Worm (Caenorhabditis elegans): ENCODE data around the gene F39C12.1.

The F39C12.1 gene

ce11 chrX:4821602-4822001, 31.4 kb downstream of the F39C12.1 start (continued):
- TF ChIP-seq unc-62 (GFP tag; optimal IDR thresholded peaks at IDR 0.05 in 1 of 2) (no peak), unc-62 (tag; optimal IDR thresholded peaks at IDR 0.05) (no peak), lin-1 (GFP tag; IDR thresholded peaks at IDR 0.05) (0 out of 2 replicates have a peak, but pooled peaks have one; percentile 27), nhr-77 (tag; optimal IDR thresholded peaks at IDR 0.05) (no peak), spr-3 (GFP tag; optimal IDR thresholded peaks at IDR 0.05) (no peak), dpl-1 (GFP tag; optimal IDR thresholded peaks at IDR 0.05) (no peak), lin-15B (tag; optimal IDR thresholded peaks at IDR 0.05) (no peak), rbr-2 (tag; optimal IDR thresholded peaks at IDR 0.05) (no peak), F44E2.7 (GFP tag; IDR thresholded peaks at IDR 0.05) (no peak), F49E8.2 (tag; optimal IDR thresholded peaks at IDR 0.05; ENCODE audit: borderline replicate concordance) (no peak), daf-19 (GFP tag; conservative IDR thresholded peaks at IDR 0.05) (no peak), php-3 (GFP tag; IDR thresholded peaks at IDR 0.05) (no peak)

ce11 chrX:4818872-4819271, 34.1 kb downstream of the F39C12.1 start:
- TF ChIP-seq hlh-11 (tag; optimal IDR thresholded peaks at IDR 0.05) (peak; percentile 67), dve-1 (tag; optimal IDR thresholded peaks at IDR 0.05; ENCODE audit: insufficient read depth) (peak; percentile 70), pqm-1 (tag; optimal IDR thresholded peaks at IDR 0.05) (peak; percentile 98), daf-12 (tag; optimal IDR thresholded peaks at IDR 0.05) (no peak), hlh-30 (tag; optimal IDR thresholded peaks at IDR 0.05; ENCODE audit: insufficient read depth) (peak; percentile 26), dmd-6 (GFP tag; IDR thresholded peaks at IDR 0.05) (peak; percentile 74), mes-2 (tag; optimal IDR thresholded peaks at IDR 0.05; ENCODE audit: poor library complexity, severe bottlenecking) (peak; percentile 45), nhr-77 (tag; optimal IDR thresholded peaks at IDR 0.05) (peak; percentile 31), ZK546.5 (tag; optimal IDR thresholded peaks at IDR 0.05) (no peak), daf-16 (GFP tag; optimal IDR thresholded peaks at IDR 0.05) (peak in 1 of 2 experiments; percentile 46), daf-16 (tag; optimal IDR thresholded peaks at IDR 0.05) (peak; percentile 98), nhr-28 (tag; optimal IDR thresholded peaks at IDR 0.05) (peak; percentile 67)

DNA sequence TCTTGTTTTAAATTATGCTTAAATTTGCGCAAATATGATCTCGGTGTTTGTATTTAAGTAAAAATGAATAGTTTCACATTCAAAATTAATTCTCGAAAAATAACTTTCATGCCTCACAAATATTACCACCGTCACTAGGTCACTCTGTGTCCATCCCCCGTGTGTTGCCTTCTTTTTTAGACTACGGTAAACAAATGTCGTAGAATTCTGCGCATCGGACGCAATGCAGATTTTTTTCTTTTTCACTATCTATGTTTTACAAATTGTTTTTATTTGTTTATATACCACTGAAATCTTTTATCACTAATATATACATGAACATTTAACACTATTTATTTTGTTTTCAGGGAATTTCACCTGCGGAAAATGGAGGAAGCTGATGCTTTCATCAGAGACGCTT, 34.7 kb downstream of the F39C12.1 start, which contains the start of gene R08E3.3:
Gene R08E3.3 (plus strand): TSS at position 342 of the 400 bp plus-strand sequence.
- peak; percentile 33 for TF ChIP-seq hlh-30 (tag; optimal IDR thresholded peaks at IDR 0.05; ENCODE audit: insufficient read depth)
- TF ChIP-seq hmg-1.1 (GFP tag; IDR thresholded peaks at IDR 0.05): 0 out of 2 replicates have a peak, but pooled peaks have one; percentile 30
- TF ChIP-seq lsy-2 (tag; optimal IDR thresholded peaks at IDR 0.05): peak; percentile 72 to 98
- peak; percentile 26 for TF ChIP-seq nhr-28 (tag; optimal IDR thresholded peaks at IDR 0.05)
- no peak for TF ChIP-seq ceh-20 (GFP tag; IDR thresholded peaks at IDR 0.05)
- peak; percentile 56 for TF ChIP-seq dve-1 (tag; optimal IDR thresholded peaks at IDR 0.05; ENCODE audit: insufficient read depth)
- no peak for TF ChIP-seq skn-1 (tag; optimal IDR thresholded peaks at IDR 0.05)
- no peak for TF ChIP-seq daf-16 (GFP tag; optimal IDR thresholded peaks at IDR 0.05)
- TF ChIP-seq daf-16 (tag; optimal IDR thresholded peaks at IDR 0.05): peak; percentile 85
- TF ChIP-seq madf-5 (GFP tag; IDR thresholded peaks at IDR 0.05): no peak
- TF ChIP-seq mes-2 (tag; optimal IDR thresholded peaks at IDR 0.05; ENCODE audit: poor library complexity, severe bottlenecking): peak; percentile 24
- TF ChIP-seq mep-1 (tag; optimal IDR thresholded peaks at IDR 0.05): peak; percentile 39

- TF ChIP-seq nhr-25 (tag; optimal IDR thresholded peaks at IDR 0.05; ENCODE audit: borderline replicate concordance, insufficient read depth) (peak; percentile 12), dve-1 (tag; optimal IDR thresholded peaks at IDR 0.05; ENCODE audit: insufficient read depth) (no peak), zfp-2 (tag; optimal IDR thresholded peaks at IDR 0.05) (no peak), mep-1 (tag; optimal IDR thresholded peaks at IDR 0.05) (peak; percentile 17), set-16 (GFP tag; IDR thresholded peaks at IDR 0.05) (peak; percentile 63; the same call in 1 of the 2 replicates), sdz-12 (GFP tag; optimal IDR thresholded peaks at IDR 0.05) (no peak), unc-39 (tag; optimal IDR thresholded peaks at IDR 0.05) (no peak)
Measured at ce11 chrX:4813115-4813732, 39.8 kb downstream of the F39C12.1 start.

Data from whole organism, L4 larva.